Fruit fly (Drosophila melanogaster) whole organism, embryonic: ENCODE results near the gene Fatp1.
A peak's percentile ranks its signal among the peaks of the same experiment; 100 is the strongest.

Experiments used
- B-H1 ChIP-seq: fragments of 200-800 bp; sonication (Bioruptor generic); IDR thresholded peaks from 3 replicates; pipeline ENCODE4 v1.3.6; 2022; ENCODE audit warnings: missing biosample characterization, missing genetic modification characterization
- BEAF-32 ChIP-seq: fragments of 200-800 bp; sonication (Bioruptor generic); optimal IDR thresholded peaks from 3 replicates; lab custom pipeline; 2017; ENCODE audit warnings: missing biosample characterization, missing genetic modification characterization, mild to moderate bottlenecking, moderate library complexity, missing genetic modification reagents
- Blimp-1 ChIP-seq: fragments of 200-800 bp; sonication (Bioruptor generic); optimal IDR thresholded peaks from 3 replicates; lab custom pipeline; 2018; ENCODE audit warnings: missing biosample characterization, missing genetic modification characterization, mild to moderate bottlenecking, moderate library complexity, missing genetic modification reagents
- CG10654 ChIP-seq: fragments of 200-800 bp; sonication (Bioruptor generic); optimal IDR thresholded peaks from 2 replicates; lab custom pipeline; 2016; ENCODE audit warnings: missing biosample characterization, missing genetic modification characterization
- CG10979 ChIP-seq: fragments of 200-800 bp; sonication (Bioruptor generic); optimal IDR thresholded peaks from 2 replicates; lab custom pipeline; 2018; ENCODE audit warnings: missing biosample characterization, mild to moderate bottlenecking, missing genetic modification characterization, moderate library complexity
- CG11398 ChIP-seq: fragments of 200-800 bp; sonication (Bioruptor generic); optimal IDR thresholded peaks from 2 replicates; lab custom pipeline; 2016; ENCODE audit warnings: missing biosample characterization, missing genetic modification characterization
- CG11504 ChIP-seq: fragments of 200-800 bp; sonication (Bioruptor generic); optimal IDR thresholded peaks from 3 replicates; lab custom pipeline; 2019; ENCODE audit warnings: missing biosample characterization, mild to moderate bottlenecking, missing genetic modification characterization, moderate library complexity
- CG12391 ChIP-seq: fragments of 200-800 bp; sonication (Bioruptor generic); optimal IDR thresholded peaks from 3 replicates; lab custom pipeline; 2018; ENCODE audit warnings: missing biosample characterization, mild to moderate bottlenecking, missing genetic modification characterization, moderate library complexity
- CG12659 ChIP-seq: fragments of 200-800 bp; sonication (Bioruptor generic); optimal IDR thresholded peaks from 3 replicates; lab custom pipeline; 2017; ENCODE audit warnings: mild to moderate bottlenecking, missing biosample characterization, missing genetic modification reagents, missing genetic modification characterization
- CG14965 ChIP-seq: fragments of 200-800 bp; sonication (Bioruptor generic); optimal IDR thresholded peaks from 2 replicates; lab custom pipeline; 2016; ENCODE audit warnings: missing biosample characterization, missing genetic modification characterization, borderline replicate concordance
- CG15269 ChIP-seq: fragments of 200-800 bp; sonication (Bioruptor generic); optimal IDR thresholded peaks from 2 replicates; lab custom pipeline; 2018; ENCODE audit warnings: missing biosample characterization, mild to moderate bottlenecking, missing genetic modification characterization, moderate library complexity
- CG15601 ChIP-seq: fragments of 200-800 bp; sonication (Bioruptor generic); optimal IDR thresholded peaks from 3 replicates; lab custom pipeline; 2019; ENCODE audit warnings: missing biosample characterization, mild to moderate bottlenecking, missing genetic modification characterization, moderate library complexity
- CG18262 ChIP-seq: fragments of 200-800 bp; optimal IDR thresholded peaks from 3 replicates; lab custom pipeline; 2019; ENCODE audit warnings: missing biosample characterization, mild to moderate bottlenecking, missing genetic modification characterization, moderate library complexity
- CG3847 ChIP-seq: fragments of 200-800 bp; sonication (Bioruptor generic); IDR thresholded peaks from 2 replicates; pipeline ENCODE4 v1.3.6; 2022; ENCODE audit warnings: missing biosample characterization, missing genetic modification characterization
- CG4282 ChIP-seq: fragments of 200-800 bp; sonication (Bioruptor generic); optimal IDR thresholded peaks from 2 replicates; lab custom pipeline; 2016; ENCODE audit warnings: missing biosample characterization, missing genetic modification characterization
- CG43689 ChIP-seq: fragments of 200-800 bp; sonication (Bioruptor generic); IDR thresholded peaks from 2 replicates; pipeline ENCODE4 v1.3.6; 2022; ENCODE audit warnings: missing biosample characterization, missing genetic modification characterization
- CG6175 ChIP-seq: fragments of 200-800 bp; sonication (Bioruptor generic); IDR thresholded peaks from 3 replicates; pipeline ENCODE4 v1.3.6; 2022; ENCODE audit warnings: missing biosample characterization, missing genetic modification characterization
- CG7357 ChIP-seq: fragments of 200-800 bp; sonication (Bioruptor generic); IDR thresholded peaks from 3 replicates; pipeline ENCODE4 v1.3.6; 2022; ENCODE audit warnings: missing biosample characterization, missing genetic modification characterization
- CG8359 ChIP-seq: fragments of 200-800 bp; sonication (Bioruptor generic); optimal IDR thresholded peaks from 2 replicates; lab custom pipeline; 2017; ENCODE audit warnings: missing biosample characterization, mild to moderate bottlenecking, missing genetic modification characterization, borderline replicate concordance
- CG9932 ChIP-seq: fragments of 200-800 bp; sonication (Bioruptor generic); IDR thresholded peaks from 2 replicates; pipeline ENCODE4 v1.3.6; 2022; ENCODE audit warnings: missing biosample characterization, missing genetic modification characterization
- CTCF ChIP-seq: fragments of 200-800 bp; sonication (Bioruptor generic); optimal IDR thresholded peaks from 2 replicates; lab custom pipeline; 2017; ENCODE audit warnings: missing biosample characterization, mild to moderate bottlenecking, missing genetic modification characterization, moderate library complexity
- CoRest ChIP-seq: fragments of 200-800 bp; sonication (Bioruptor generic); optimal IDR thresholded peaks from 3 replicates; lab custom pipeline; 2018; ENCODE audit warnings: missing biosample characterization, mild to moderate bottlenecking, missing genetic modification characterization, moderate library complexity
- Drgx ChIP-seq: fragments of 200-800 bp; sonication (Bioruptor generic); IDR thresholded peaks from 2 replicates; pipeline ENCODE4 v1.3.6; 2022; ENCODE audit warnings: missing biosample characterization, missing genetic modification characterization
- Gug ChIP-seq: fragments of 200-800 bp; sonication (Bioruptor generic); IDR thresholded peaks from 4 replicates; pipeline ENCODE4 v1.3.6; 2022; ENCODE audit warnings: missing biosample characterization, missing genetic modification characterization
- H2.0 ChIP-seq: fragments of 200-800 bp; sonication (Bioruptor generic); IDR thresholded peaks from 2 replicates; pipeline ENCODE4 v1.3.6; 2022; ENCODE audit warnings: missing biosample characterization, missing genetic modification characterization
- HLH4C ChIP-seq: fragments of 200-800 bp; sonication (Bioruptor generic); IDR thresholded peaks from 3 replicates; pipeline ENCODE4 v1.3.6; 2022; ENCODE audit warnings: missing biosample characterization, missing genetic modification characterization; ENCODE audit not compliant: partially characterized antibody
- Meics ChIP-seq: fragments of 200-800 bp; sonication (Bioruptor generic); optimal IDR thresholded peaks from 2 replicates; lab custom pipeline; 2017; ENCODE audit warnings: missing biosample characterization, mild to moderate bottlenecking, missing genetic modification characterization
- Mrtf ChIP-seq: fragments of 200-800 bp; sonication (Bioruptor generic); IDR thresholded peaks from 3 replicates; pipeline ENCODE4 v1.3.6; 2022; ENCODE audit warnings: missing biosample characterization, missing genetic modification characterization
- NfI ChIP-seq: fragments of 200-800 bp; sonication (Bioruptor generic); optimal IDR thresholded peaks from 3 replicates; lab custom pipeline; 2018; ENCODE audit warnings: missing biosample characterization, mild to moderate bottlenecking, missing genetic modification characterization, moderate library complexity
- Oli ChIP-seq: fragments of 200-800 bp; sonication (Bioruptor generic); optimal IDR thresholded peaks from 2 replicates; lab custom pipeline; 2018; ENCODE audit warnings: missing biosample characterization, mild to moderate bottlenecking, missing genetic modification characterization, moderate library complexity
- PHDP ChIP-seq: fragments of 200-800 bp; sonication (Bioruptor generic); optimal IDR thresholded peaks from 3 replicates; lab custom pipeline; 2018; ENCODE audit warnings: missing biosample characterization, mild to moderate bottlenecking, missing genetic modification characterization, moderate library complexity
- Ptx1 ChIP-seq: fragments of 200-800 bp; sonication (Bioruptor generic); IDR thresholded peaks from 2 replicates; pipeline ENCODE4 v1.3.6; 2022; ENCODE audit warnings: missing biosample characterization, missing genetic modification characterization
- Sry-β ChIP-seq: fragments of 200-800 bp; sonication (Bioruptor generic); optimal IDR thresholded peaks from 2 replicates; lab custom pipeline; 2018; ENCODE audit warnings: missing biosample characterization, mild to moderate bottlenecking, missing genetic modification characterization, moderate library complexity
- ab ChIP-seq: fragments of 200-800 bp; sonication (Bioruptor generic); optimal IDR thresholded peaks from 2 replicates; lab custom pipeline; 2016; ENCODE audit warnings: missing biosample characterization, missing genetic modification characterization
- crol ChIP-seq: fragments of 200-800 bp; sonication (Bioruptor generic); IDR thresholded peaks from 2 replicates; pipeline ENCODE4 v1.3.6; 2022; ENCODE audit warnings: missing biosample characterization, missing genetic modification characterization
- eyg ChIP-seq: fragments of 200-800 bp; sonication (Bioruptor generic); optimal IDR thresholded peaks from 3 replicates; lab custom pipeline; 2016; ENCODE audit warnings: missing biosample characterization, missing genetic modification characterization
- fd3F ChIP-seq: fragments of 200-800 bp; sonication (Bioruptor generic); optimal IDR thresholded peaks from 2 replicates; lab custom pipeline; 2018; ENCODE audit warnings: missing biosample characterization, mild to moderate bottlenecking, missing genetic modification characterization, moderate library complexity
- gem ChIP-seq: fragments of 200-800 bp; sonication (Bioruptor generic); optimal IDR thresholded peaks from 2 replicates; lab custom pipeline; 2019; ENCODE audit warnings: missing biosample characterization, mild to moderate bottlenecking, missing genetic modification characterization, moderate library complexity
- gsb ChIP-seq: fragments of 200-800 bp; sonication (Bioruptor generic); IDR thresholded peaks from 2 replicates; pipeline ENCODE4 v1.3.6; 2022; ENCODE audit warnings: missing biosample characterization, missing genetic modification characterization
- kay ChIP-seq: fragments of 200-800 bp; sonication (Bioruptor generic); optimal IDR thresholded peaks from 2 replicates; lab custom pipeline; 2016; ENCODE audit warnings: missing biosample characterization, missing genetic modification characterization
- lilli ChIP-seq: fragments of 200-800 bp; sonication (Bioruptor generic); optimal IDR thresholded peaks from 3 replicates; lab custom pipeline; 2016; ENCODE audit warnings: missing biosample characterization, missing genetic modification characterization
- odd ChIP-seq: fragments of 200-800 bp; sonication (Bioruptor generic); optimal IDR thresholded peaks from 2 replicates; lab custom pipeline; 2017; ENCODE audit warnings: missing biosample characterization, mild to moderate bottlenecking, missing genetic modification characterization
- p53 ChIP-seq: fragments of 200-800 bp; sonication (Bioruptor generic); optimal IDR thresholded peaks from 2 replicates; lab custom pipeline; 2016; ENCODE audit warnings: missing biosample characterization, missing genetic modification characterization
- peb ChIP-seq: fragments of 200-800 bp; sonication (Bioruptor generic); IDR thresholded peaks from 2 replicates; pipeline ENCODE4 v1.3.6; 2022; ENCODE audit warnings: missing biosample characterization, missing genetic modification characterization
- row ChIP-seq: fragments of 200-800 bp; sonication (Bioruptor generic); IDR thresholded peaks from 3 replicates; pipeline ENCODE4 v1.3.6; 2022; ENCODE audit warnings: missing biosample characterization, missing genetic modification characterization
- salm ChIP-seq: fragments of 200-800 bp; sonication (Bioruptor generic); optimal IDR thresholded peaks from 2 replicates; lab custom pipeline; 2018; ENCODE audit warnings: missing biosample characterization, mild to moderate bottlenecking, missing genetic modification characterization
- sens-2 ChIP-seq: fragments of 200-800 bp; sonication (Bioruptor generic); IDR thresholded peaks from 2 replicates; pipeline ENCODE4 v1.3.6; 2022; ENCODE audit warnings: missing biosample characterization, missing genetic modification characterization
- sna ChIP-seq: fragments of 200-800 bp; sonication (Bioruptor generic); IDR thresholded peaks from 2 replicates; pipeline ENCODE4 v1.3.6; 2022; ENCODE audit warnings: missing biosample characterization, missing genetic modification characterization; ENCODE audit not compliant: partially characterized antibody
- sr ChIP-seq: fragments of 200-800 bp; sonication (Bioruptor generic); IDR thresholded peaks from 3 replicates; pipeline ENCODE4 v1.3.6; 2022; ENCODE audit warnings: missing biosample characterization, missing genetic modification characterization
- tin ChIP-seq: fragments of 200-800 bp; sonication (Bioruptor generic); optimal IDR thresholded peaks from 3 replicates; lab custom pipeline; 2016; ENCODE audit warnings: missing biosample characterization, missing genetic modification characterization
- zfh1 ChIP-seq: fragments of 200-800 bp; sonication (Bioruptor generic); IDR thresholded peaks from 3 replicates; pipeline ENCODE4 v1.3.6; 2022; ENCODE audit warnings: missing biosample characterization, missing genetic modification characterization

Gene Fatp1

dm6 chr2L:10466865-10467270 is 50.1 kb downstream of the Fatp1 start (continued):
- TF ChIP-seq gem = peak; percentile 73
- TF ChIP-seq eyg (GFP tag; lab: Kevin White, UChicago) = peak; percentile 16
- peak; percentile 82 for TF ChIP-seq CG11504 (tag; lab: Kevin White, UChicago)
- peak; percentile 35 for TF ChIP-seq lilli (GFP tag; lab: Kevin White, UChicago)
- peak; percentile 61; the same call in 2 of the 3 replicates for TF ChIP-seq CG7357 (GFP tag; lab: Robert Waterston, UW)
- peak; percentile 80 for TF ChIP-seq CG10979
- TF ChIP-seq CG4282 = no peak
- peak; percentile 59; the same call in 2 of the 3 replicates for TF ChIP-seq zfh1
- peak; percentile 17 for TF ChIP-seq CTCF
- no peak for TF ChIP-seq peb (GFP tag; lab: Robert Waterston, UW)
- 0 out of 3 replicates have a peak, but pooled peaks have one; percentile 46 for TF ChIP-seq Mrtf (GFP tag; lab: Robert Waterston, UW)
- TF ChIP-seq p53 (GFP tag; lab: Kevin White, UChicago) = no peak
- TF ChIP-seq row (GFP tag; lab: Robert Waterston, UW) = peak; percentile 75; the same call in 2 of the 3 replicates
- TF ChIP-seq salm (tag; lab: Kevin White, UChicago) = no peak
- TF ChIP-seq Drgx (GFP tag; lab: Robert Waterston, UW) = 0 out of 2 replicates have a peak, but pooled peaks have one; percentile 12
- peak; percentile 14; the same call in 1 of the 3 replicates for TF ChIP-seq CG6175 (GFP tag; lab: Robert Waterston, UW)
- no peak for TF ChIP-seq sna (GFP tag; lab: Robert Waterston, UW)
- peak; percentile 41 for TF ChIP-seq odd (GFP tag; lab: Kevin White, UChicago)
- TF ChIP-seq crol (GFP tag; lab: Robert Waterston, UW) = no peak
- TF ChIP-seq CG10654 (GFP tag; lab: Kevin White, UChicago) = peak; percentile 49
- peak; percentile 13 for TF ChIP-seq PHDP
- peak; percentile 21 for TF ChIP-seq CG11398 (GFP tag; lab: Kevin White, UChicago)
- TF ChIP-seq Meics (GFP tag; lab: Kevin White, UChicago) = peak; percentile 51
- 0 out of 2 replicates have a peak, but pooled peaks have one; percentile 26 for TF ChIP-seq CG3847
- peak; percentile 52; the same call in 1 of the 3 replicates for TF ChIP-seq HLH4C (GFP tag; lab: Robert Waterston, UW)
- TF ChIP-seq Gug (GFP tag; lab: Robert Waterston, UW) = peak; percentile 64; the same call in 3 of the 4 replicates
- TF ChIP-seq Sry-β (GFP tag; lab: Kevin White, UChicago) = no peak
- TF ChIP-seq ab = no peak
- TF ChIP-seq CoRest (tag; lab: Kevin White, UChicago) = peak; percentile 74
- peak; percentile 76 for TF ChIP-seq Ptx1 (GFP tag; lab: Robert Waterston, UW)
- peak; percentile 46 for TF ChIP-seq CG15601
- no peak for TF ChIP-seq CG9932 (GFP tag; lab: Robert Waterston, UW)
- TF ChIP-seq gsb = no peak
- TF ChIP-seq Blimp-1 (GFP tag; lab: Kevin White, UChicago) = peak; percentile 74
- TF ChIP-seq tin (GFP tag; lab: Kevin White, UChicago) = peak; percentile 63
- TF ChIP-seq CG15269 (tag; lab: Kevin White, UChicago) = no peak
- peak; percentile 76 for TF ChIP-seq Oli
- no peak for TF ChIP-seq CG43689 (GFP tag; lab: Robert Waterston, UW)
- peak; percentile 2 for TF ChIP-seq fd3F (GFP tag; lab: Kevin White, UChicago)
- TF ChIP-seq CG18262 (tag; lab: Kevin White, UChicago) = peak; percentile 88
- peak; percentile 29 for TF ChIP-seq CG14965
- no peak for TF ChIP-seq sens-2 (GFP tag; lab: Robert Waterston, UW)
- TF ChIP-seq CG12391 (tag; lab: Kevin White, UChicago) = peak; percentile 50
- peak; percentile 27 for TF ChIP-seq CG8359 (GFP tag; lab: Kevin White, UChicago)
- TF ChIP-seq B-H1 (GFP tag; lab: Robert Waterston, UW) = peak; percentile 30; the same call in 1 of the 3 replicates
- TF ChIP-seq CG12659 (GFP tag; lab: Kevin White, UChicago) = peak; percentile 57
- TF ChIP-seq kay = peak; percentile 45
- peak; percentile 23; the same call in 1 of the 2 replicates for TF ChIP-seq H2.0
- no peak for TF ChIP-seq BEAF-32
- TF ChIP-seq sr (GFP tag; lab: Robert Waterston, UW) = no peak
- TF ChIP-seq NfI = no peak
